Fruit fly (Drosophila melanogaster): ENCODE data around the gene CG9682.
A peak's percentile ranks its signal among the peaks of the same experiment; 100 is the strongest.

CG9682 gene

dm6 chr3R:30272858-30273379 is 22.2 kb downstream of the CG9682 start:
- TF ChIP-seq gl (tag; optimal IDR thresholded peaks at IDR 0.05): no peak
- no peak for TF ChIP-seq CG17806 (tag; optimal IDR thresholded peaks at IDR 0.05)
- TF ChIP-seq CG14655 (GFP tag; optimal IDR thresholded peaks at IDR 0.05): no peak
- no peak for TF ChIP-seq CG12605 (GFP tag; IDR thresholded peaks at IDR 0.05)
- no peak for TF ChIP-seq CG10348 (GFP tag; IDR thresholded peaks at IDR 0.05)
- no peak for TF ChIP-seq Pif1B (GFP tag; optimal IDR thresholded peaks at IDR 0.05)
- TF ChIP-seq CG13204 (GFP tag; optimal IDR thresholded peaks at IDR 0.05): no peak
- TF ChIP-seq CG9948 (tag; optimal IDR thresholded peaks at IDR 0.05): no peak
- no peak for TF ChIP-seq Ets98B (GFP tag; IDR thresholded peaks at IDR 0.05)
- no peak for TF ChIP-seq Pif1A (GFP tag; optimal IDR thresholded peaks at IDR 0.05)
- no peak for TF ChIP-seq CG4496 (GFP tag; IDR thresholded peaks at IDR 0.05)
- no peak for TF ChIP-seq rn (GFP tag; IDR thresholded peaks at IDR 0.05)
- no peak for TF ChIP-seq CG8159 (tag; optimal IDR thresholded peaks at IDR 0.05)
- TF ChIP-seq CG8301 (tag; optimal IDR thresholded peaks at IDR 0.05): no peak
- no peak for TF ChIP-seq CG15710 (tag; optimal IDR thresholded peaks at IDR 0.05)
- TF ChIP-seq CG34367 (tag; optimal IDR thresholded peaks at IDR 0.05): no peak

DNA sequence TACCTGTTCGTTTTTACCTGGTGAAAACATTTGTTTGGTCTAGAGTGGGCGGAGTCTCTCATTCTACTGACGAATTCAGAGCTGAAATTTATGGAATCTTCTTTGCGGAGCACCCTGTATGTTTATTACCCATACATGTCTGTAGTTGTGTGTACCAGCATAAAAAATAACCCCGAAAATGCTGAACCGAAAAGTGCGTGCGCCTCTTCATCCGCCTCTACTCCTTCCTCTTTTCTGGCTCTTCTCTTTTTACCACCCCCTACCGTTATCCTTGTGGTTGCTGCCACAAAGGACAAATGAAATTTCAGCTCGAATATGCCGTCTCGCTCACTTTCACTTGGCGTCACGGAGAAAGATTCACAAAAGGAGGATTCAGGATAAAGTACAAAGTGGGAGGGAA is 23.2 kb downstream of the CG9682 start:
- TF ChIP-seq EcR (GFP tag; optimal IDR thresholded peaks at IDR 0.05) (no peak), Pif1A (GFP tag; optimal IDR thresholded peaks at IDR 0.05) (no peak), CG10348 (GFP tag; IDR thresholded peaks at IDR 0.05) (no peak), CG8159 (tag; optimal IDR thresholded peaks at IDR 0.05) (no peak), rn (GFP tag; IDR thresholded peaks at IDR 0.05) (no peak)

DNA sequence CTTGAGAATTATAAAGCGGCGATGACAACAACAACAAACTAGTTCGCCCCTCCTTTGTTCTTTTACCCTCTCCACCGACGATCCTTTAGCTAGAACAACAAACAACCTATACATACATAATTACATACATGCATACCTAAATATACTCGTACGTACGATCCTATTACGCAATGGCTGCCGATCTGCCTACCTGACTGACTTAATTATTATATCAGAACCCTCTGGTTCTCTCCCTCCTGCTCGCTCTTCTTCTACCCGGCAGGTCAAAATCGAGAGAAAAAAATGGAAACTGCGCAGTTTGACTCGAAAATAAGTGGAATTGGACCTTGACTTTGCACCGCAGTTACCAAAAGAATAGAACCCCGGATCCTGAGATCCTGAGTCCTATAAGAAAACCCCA is 25.2 kb downstream of the CG9682 start:
- no peak for TF ChIP-seq fd96Ca (GFP tag; IDR thresholded peaks at IDR 0.05)
- TF ChIP-seq gl (tag; optimal IDR thresholded peaks at IDR 0.05): no peak
- TF ChIP-seq EcR (GFP tag; optimal IDR thresholded peaks at IDR 0.05): no peak
- TF ChIP-seq Pif1A (GFP tag; optimal IDR thresholded peaks at IDR 0.05): no peak
- TF ChIP-seq CG12605 (GFP tag; IDR thresholded peaks at IDR 0.05): no peak
- no peak for TF ChIP-seq CG13204 (GFP tag; optimal IDR thresholded peaks at IDR 0.05)
- no peak for TF ChIP-seq Snoo (tag; optimal IDR thresholded peaks at IDR 0.05)
- TF ChIP-seq CG14655 (GFP tag; optimal IDR thresholded peaks at IDR 0.05): no peak
- no peak for TF ChIP-seq CG8159 (tag; optimal IDR thresholded peaks at IDR 0.05)
- TF ChIP-seq CG17806 (tag; optimal IDR thresholded peaks at IDR 0.05): no peak
- no peak for TF ChIP-seq Pif1B (GFP tag; optimal IDR thresholded peaks at IDR 0.05)
- no peak for TF ChIP-seq CG8301 (tag; optimal IDR thresholded peaks at IDR 0.05)
- no peak for TF ChIP-seq CG10348 (GFP tag; IDR thresholded peaks at IDR 0.05)
- TF ChIP-seq CG34367 (tag; optimal IDR thresholded peaks at IDR 0.05): no peak
- no peak for TF ChIP-seq rn (GFP tag; IDR thresholded peaks at IDR 0.05)
- no peak for TF ChIP-seq CG32121 (GFP tag; IDR thresholded peaks at IDR 0.05)
- TF ChIP-seq CG15710 (tag; optimal IDR thresholded peaks at IDR 0.05): no peak
- TF ChIP-seq Ets98B (GFP tag; IDR thresholded peaks at IDR 0.05): no peak
- no peak for TF ChIP-seq CG9948 (tag; optimal IDR thresholded peaks at IDR 0.05)

DNA sequence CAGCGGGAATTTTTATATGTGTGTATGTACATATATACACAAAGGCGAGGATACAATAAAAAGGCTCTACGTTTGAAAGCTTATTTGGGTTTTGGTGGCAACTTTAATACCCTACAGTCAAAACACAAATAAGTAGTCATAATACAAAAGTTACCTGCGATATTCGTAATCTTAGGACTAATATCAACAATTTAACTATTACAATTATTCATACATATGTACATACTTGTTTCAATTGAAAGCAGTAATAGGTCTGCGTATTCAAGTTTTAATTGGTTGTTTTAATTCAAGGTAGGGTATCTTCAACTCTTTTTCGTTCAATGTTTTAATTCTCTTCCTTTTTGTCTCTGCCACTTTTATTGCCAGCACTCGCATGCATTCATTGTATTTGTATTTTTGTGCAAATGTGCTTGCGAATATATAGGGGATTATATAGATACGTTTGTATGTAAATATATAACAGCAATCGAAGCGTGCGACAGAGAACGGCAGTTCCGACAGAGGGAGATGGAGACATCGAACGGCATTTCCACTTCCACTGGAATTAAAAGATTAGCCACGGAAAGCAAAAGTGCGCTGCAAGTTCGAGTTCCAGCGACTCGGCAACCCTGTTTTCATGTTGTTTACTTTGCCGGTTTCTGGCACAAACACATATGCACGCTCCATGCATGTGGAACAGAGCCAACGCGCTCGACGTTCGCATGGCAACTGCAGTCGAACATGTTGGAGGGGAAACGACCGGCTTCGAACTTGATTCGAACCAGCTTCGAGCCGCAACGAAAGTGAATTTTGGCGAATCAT is 26.0 kb downstream of the CG9682 start:
- TF ChIP-seq Snoo (tag; optimal IDR thresholded peaks at IDR 0.05) (peak; percentile 84), CG12605 (GFP tag; IDR thresholded peaks at IDR 0.05) (peak; percentile 44; the same call in 1 of the 2 replicates), CG14655 (GFP tag; optimal IDR thresholded peaks at IDR 0.05) (peak; percentile 73), CG9948 (tag; optimal IDR thresholded peaks at IDR 0.05) (peak; percentile 88), CG32121 (GFP tag; IDR thresholded peaks at IDR 0.05) (peak; percentile 66; the same call in 1 of the 2 replicates), CG17806 (tag; optimal IDR thresholded peaks at IDR 0.05) (peak; percentile 87), Ets98B (GFP tag; IDR thresholded peaks at IDR 0.05) (peak; percentile 81), CG13204 (GFP tag; optimal IDR thresholded peaks at IDR 0.05) (peak; percentile 64), D1 (tag; optimal IDR thresholded peaks at IDR 0.05) (peak; percentile 84), CG8159 (tag; optimal IDR thresholded peaks at IDR 0.05) (peak; percentile 94), gl (tag; optimal IDR thresholded peaks at IDR 0.05) (peak; percentile 69), EcR (GFP tag; optimal IDR thresholded peaks at IDR 0.05) (peak; percentile 49), CG10348 (GFP tag; IDR thresholded peaks at IDR 0.05) (no peak), rn (GFP tag; IDR thresholded peaks at IDR 0.05) (0 out of 2 replicates have a peak, but pooled peaks have one; percentile 33), CG15710 (tag; optimal IDR thresholded peaks at IDR 0.05) (peak; percentile 90), CG4496 (GFP tag; IDR thresholded peaks at IDR 0.05) (peak; percentile 82), CG8301 (tag; optimal IDR thresholded peaks at IDR 0.05) (peak; percentile 55), fd96Ca (GFP tag; IDR thresholded peaks at IDR 0.05) (peak; percentile 87), Pif1B (GFP tag; optimal IDR thresholded peaks at IDR 0.05) (peak; percentile 69), Pif1A (GFP tag; optimal IDR thresholded peaks at IDR 0.05) (peak; percentile 70), CG34367 (tag; optimal IDR thresholded peaks at IDR 0.05) (peak; percentile 87)

- TF ChIP-seq gl (tag; optimal IDR thresholded peaks at IDR 0.05): peak; percentile 8
- TF ChIP-seq CG8159 (tag; optimal IDR thresholded peaks at IDR 0.05): peak; percentile 8
- TF ChIP-seq CG9948 (tag; optimal IDR thresholded peaks at IDR 0.05): no peak
- peak; percentile 2 for TF ChIP-seq Snoo (tag; optimal IDR thresholded peaks at IDR 0.05)
- no peak for TF ChIP-seq D1 (tag; optimal IDR thresholded peaks at IDR 0.05)
- peak; percentile 4 for TF ChIP-seq CG8301 (tag; optimal IDR thresholded peaks at IDR 0.05)
- TF ChIP-seq CG10348 (GFP tag; IDR thresholded peaks at IDR 0.05): no peak
- peak; percentile 28 for TF ChIP-seq EcR (GFP tag; optimal IDR thresholded peaks at IDR 0.05)
- TF ChIP-seq rn (GFP tag; IDR thresholded peaks at IDR 0.05): no peak
- no peak for TF ChIP-seq CG32121 (GFP tag; IDR thresholded peaks at IDR 0.05)
- no peak for TF ChIP-seq Pif1A (GFP tag; optimal IDR thresholded peaks at IDR 0.05)
- TF ChIP-seq CG12605 (GFP tag; IDR thresholded peaks at IDR 0.05): 0 out of 2 replicates have a peak, but pooled peaks have one; percentile 31
- TF ChIP-seq fd96Ca (GFP tag; IDR thresholded peaks at IDR 0.05): 0 out of 3 replicates have a peak, but pooled peaks have one; percentile 19
- TF ChIP-seq CG13204 (GFP tag; optimal IDR thresholded peaks at IDR 0.05): peak; percentile 46
- no peak for TF ChIP-seq CG34367 (tag; optimal IDR thresholded peaks at IDR 0.05)
- no peak for TF ChIP-seq Pif1B (GFP tag; optimal IDR thresholded peaks at IDR 0.05)
- no peak for TF ChIP-seq CG17806 (tag; optimal IDR thresholded peaks at IDR 0.05)
- 0 out of 3 replicates have a peak, but pooled peaks have one; percentile 51 for TF ChIP-seq CG4496 (GFP tag; IDR thresholded peaks at IDR 0.05)
- TF ChIP-seq Ets98B (GFP tag; IDR thresholded peaks at IDR 0.05): peak; percentile 21; the same call in 1 of the 2 replicates
- TF ChIP-seq CG14655 (GFP tag; optimal IDR thresholded peaks at IDR 0.05): no peak
- no peak for TF ChIP-seq CG15710 (tag; optimal IDR thresholded peaks at IDR 0.05)
These were observed 27.0 kb downstream of the CG9682 start, which contains the start of gene heca for dm6 chr3R:30277700-30278099. Gene heca, plus strand, starts transcription at chr3R:30277932.

All from whole organism, pupa.